Fruit fly (Drosophila melanogaster) whole organism, embryonic: ENCODE measurements around the gene CG7213.
A peak's percentile ranks its signal among the peaks of the same experiment; 100 is the strongest.

Source experiments
- ATbp ChIP-seq: fragments of 200-800 bp; sonication (Bioruptor generic); optimal IDR thresholded peaks from 2 replicates; lab custom pipeline; 2017; ENCODE audit warnings: missing biosample characterization, mild to moderate bottlenecking, missing genetic modification characterization, missing genetic modification reagents
- Atf6 ChIP-seq: fragments of 200-800 bp; sonication (Bioruptor generic); IDR thresholded peaks from 2 replicates; pipeline ENCODE4 v1.3.6; 2022; ENCODE audit warnings: missing biosample characterization, missing genetic modification characterization
- Bdp1 ChIP-seq: fragments of 200-800 bp; sonication (Bioruptor generic); optimal IDR thresholded peaks from 3 replicates; lab custom pipeline; 2016; ENCODE audit warnings: missing biosample characterization, missing genetic modification characterization
- Blimp-1 ChIP-seq: fragments of 200-800 bp; sonication (Bioruptor generic); optimal IDR thresholded peaks from 3 replicates; lab custom pipeline; 2018; ENCODE audit warnings: missing biosample characterization, missing genetic modification characterization, mild to moderate bottlenecking, moderate library complexity, missing genetic modification reagents
- CG10366 ChIP-seq: fragments of 200-800 bp; sonication (Bioruptor generic); IDR thresholded peaks from 2 replicates; pipeline ENCODE4 v1.3.6; 2022; ENCODE audit warnings: missing biosample characterization, missing genetic modification characterization
- CG11504 ChIP-seq: fragments of 200-800 bp; sonication (Bioruptor generic); optimal IDR thresholded peaks from 3 replicates; lab custom pipeline; 2019; ENCODE audit warnings: missing biosample characterization, mild to moderate bottlenecking, missing genetic modification characterization, moderate library complexity
- CG11560 ChIP-seq: fragments of 200-800 bp; sonication (Bioruptor generic); IDR thresholded peaks from 3 replicates; pipeline ENCODE4 v1.3.6; 2022; ENCODE audit warnings: missing biosample characterization, missing genetic modification characterization
- CG12071 ChIP-seq: fragments of 200-800 bp; sonication (Bioruptor generic); optimal IDR thresholded peaks from 3 replicates; lab custom pipeline; 2018; ENCODE audit warnings: missing biosample characterization, mild to moderate bottlenecking, missing genetic modification characterization
- CG12155 ChIP-seq: fragments of 200-800 bp; sonication (Bioruptor generic); optimal IDR thresholded peaks from 3 replicates; lab custom pipeline; 2016; ENCODE audit warnings: missing biosample characterization, missing genetic modification characterization
- CG12659 ChIP-seq: fragments of 200-800 bp; sonication (Bioruptor generic); optimal IDR thresholded peaks from 3 replicates; lab custom pipeline; 2017; ENCODE audit warnings: mild to moderate bottlenecking, missing biosample characterization, missing genetic modification reagents, missing genetic modification characterization
- CG13287 ChIP-seq: fragments of 200-800 bp; sonication (Bioruptor generic); IDR thresholded peaks from 2 replicates; pipeline ENCODE4 v1.3.6; 2022; ENCODE audit warnings: missing biosample characterization, missing genetic modification characterization; ENCODE audit not compliant: partially characterized antibody
- CG14014 ChIP-seq: fragments of 200-800 bp; sonication (Bioruptor generic); IDR thresholded peaks from 2 replicates; pipeline ENCODE4 v1.3.6; 2022; ENCODE audit warnings: missing biosample characterization, missing genetic modification characterization
- CG2129 ChIP-seq: fragments of 200-800 bp; sonication (Bioruptor generic); IDR thresholded peaks from 2 replicates; pipeline ENCODE4 v1.3.6; 2022; ENCODE audit warnings: missing biosample characterization, missing genetic modification characterization; ENCODE audit not compliant: partially characterized antibody
- CG2875 ChIP-seq: fragments of 200-800 bp; sonication (Bioruptor generic); optimal IDR thresholded peaks from 2 replicates; lab custom pipeline; 2017; ENCODE audit warnings: missing biosample characterization, mild to moderate bottlenecking, missing genetic modification characterization, missing genetic modification reagents
- CG30431 ChIP-seq: fragments of 200-800 bp; sonication (Bioruptor generic); optimal IDR thresholded peaks from 2 replicates; lab custom pipeline; 2017; ENCODE audit warnings: missing biosample characterization, missing genetic modification characterization
- CG4707 ChIP-seq: fragments of 200-800 bp; sonication (Bioruptor generic); optimal IDR thresholded peaks from 2 replicates; lab custom pipeline; 2018; ENCODE audit warnings: missing biosample characterization, mild to moderate bottlenecking, missing genetic modification characterization, moderate library complexity
- CG8281 ChIP-seq: fragments of 200-800 bp; sonication (Bioruptor generic); optimal IDR thresholded peaks from 2 replicates; lab custom pipeline; 2018; ENCODE audit warnings: missing biosample characterization, mild to moderate bottlenecking, missing genetic modification characterization, moderate library complexity
- CG8290 ChIP-seq, 3 experiments: fragments of 200-800 bp; sonication (Bioruptor generic); optimal IDR thresholded peaks; 2 replicates each; lab custom pipeline; 2016 to 2019; ENCODE audit warnings: missing biosample characterization in 3 of 3, missing genetic modification characterization in 3 of 3, mild to moderate bottlenecking in 2 of 3, moderate library complexity in 1 of 3
- Fer2 ChIP-seq: fragments of 200-800 bp; sonication (Bioruptor generic); optimal IDR thresholded peaks from 2 replicates; lab custom pipeline; 2018; ENCODE audit warnings: missing biosample characterization, mild to moderate bottlenecking, missing genetic modification characterization, moderate library complexity
- Gug ChIP-seq: fragments of 200-800 bp; sonication (Bioruptor generic); IDR thresholded peaks from 4 replicates; pipeline ENCODE4 v1.3.6; 2022; ENCODE audit warnings: missing biosample characterization, missing genetic modification characterization
- HmgZ ChIP-seq: fragments of 200-800 bp; sonication (Bioruptor generic); optimal IDR thresholded peaks from 2 replicates; lab custom pipeline; 2018; ENCODE audit warnings: missing biosample characterization, mild to moderate bottlenecking, missing genetic modification characterization
- Jarid2 ChIP-seq: fragments of 200-800 bp; sonication (Bioruptor generic); optimal IDR thresholded peaks from 3 replicates; lab custom pipeline; 2017; ENCODE audit warnings: mild to moderate bottlenecking, missing biosample characterization, missing genetic modification reagents, missing genetic modification characterization
- Lim3 ChIP-seq: fragments of 200-800 bp; sonication (Bioruptor generic); IDR thresholded peaks from 2 replicates; pipeline ENCODE4 v1.3.6; 2022; ENCODE audit warnings: missing biosample characterization, missing genetic modification characterization
- Lpt ChIP-seq: fragments of >200 bp; optimal IDR thresholded peaks from 2 replicates; lab custom pipeline; 2018; ENCODE audit warnings: missing biosample characterization, missing genetic modification characterization
- Med ChIP-seq: fragments of 200-800 bp; sonication (Bioruptor generic); peaks from one replicate; lab custom pipeline; 2016; ENCODE audit warnings: missing biosample characterization, missing genetic modification characterization, mild to moderate bottlenecking, inconsistent platforms, moderate library complexity
- NC2β ChIP-seq: fragments of 200-800 bp; sonication (Bioruptor generic); optimal IDR thresholded peaks from 2 replicates; lab custom pipeline; 2016; ENCODE audit warnings: missing biosample characterization, missing genetic modification characterization
- NFAT ChIP-seq: fragments of 200-800 bp; sonication (Bioruptor generic); IDR thresholded peaks from 2 replicates; pipeline ENCODE4 v1.3.6; 2022; ENCODE audit warnings: missing biosample characterization, missing genetic modification characterization
- NK7.1 ChIP-seq: fragments of 200-800 bp; sonication (Bioruptor generic); optimal IDR thresholded peaks from 3 replicates; lab custom pipeline; 2016; ENCODE audit warnings: missing biosample characterization, missing genetic modification characterization
- Scr ChIP-seq: fragments of 200-800 bp; sonication (Bioruptor generic); IDR thresholded peaks from 2 replicates; pipeline ENCODE4 v1.3.6; 2022; ENCODE audit warnings: missing biosample characterization, missing genetic modification characterization; ENCODE audit not compliant: partially characterized antibody
- Tbp ChIP-seq: fragments of >200 bp; optimal IDR thresholded peaks from 2 replicates; lab custom pipeline; 2018; ENCODE audit warnings: missing biosample characterization, missing genetic modification characterization
- abd-A ChIP-seq: fragments of 200-800 bp; sonication (Bioruptor generic); optimal IDR thresholded peaks from 3 replicates; lab custom pipeline; 2019; ENCODE audit warnings: missing biosample characterization, mild to moderate bottlenecking, missing genetic modification characterization, moderate library complexity
- ap ChIP-seq: fragments of 200-800 bp; sonication (Bioruptor generic); IDR thresholded peaks from 2 replicates; pipeline ENCODE4 v1.3.6; 2022; ENCODE audit warnings: missing biosample characterization, missing genetic modification characterization
- ci ChIP-seq: fragments of 200-800 bp; sonication (Bioruptor generic); IDR thresholded peaks from 3 replicates; pipeline ENCODE4 v1.3.6; 2022; ENCODE audit warnings: missing biosample characterization, missing genetic modification characterization
- croc ChIP-seq: fragments of 200-800 bp; sonication (Bioruptor generic); conservative IDR thresholded peaks from 3 replicates; pipeline ENCODE4 v1.3.6; 2022; ENCODE audit warnings: missing biosample characterization, missing genetic modification characterization
- dati ChIP-seq: fragments of 200-800 bp; sonication (Bioruptor generic); IDR thresholded peaks from 2 replicates; pipeline ENCODE4 v1.3.6; 2022; ENCODE audit warnings: missing biosample characterization, missing genetic modification characterization
- dmrt99B ChIP-seq: fragments of 200-800 bp; sonication (Bioruptor generic); optimal IDR thresholded peaks from 2 replicates; lab custom pipeline; 2018; ENCODE audit warnings: missing biosample characterization, mild to moderate bottlenecking, missing genetic modification characterization, moderate library complexity
- dpn ChIP-seq, 2 experiments: fragments of 200-800 bp; sonication (Bioruptor generic); optimal IDR thresholded peaks; 3 replicates each; lab custom pipeline; 2016; ENCODE audit warnings: missing biosample characterization in 2 of 2, missing genetic modification characterization in 2 of 2
- eve ChIP-seq, 2 experiments: fragments of >200 bp; optimal IDR thresholded peaks; 2 replicates each; lab custom pipeline; 2017; ENCODE audit warnings: missing biosample characterization in 2 of 2, missing genetic modification characterization in 2 of 2
- fru ChIP-seq: fragments of >200 bp; optimal IDR thresholded peaks from 2 replicates; lab custom pipeline; 2017
- gro ChIP-seq: fragments of 200-800 bp; sonication (Bioruptor generic); optimal IDR thresholded peaks from 2 replicates; lab custom pipeline; 2016; ENCODE audit warnings: missing biosample characterization, missing genetic modification characterization
- gt ChIP-seq: fragments of 200-800 bp; sonication (Bioruptor generic); IDR thresholded peaks from 2 replicates; pipeline ENCODE4 v1.3.6; 2022; ENCODE audit warnings: missing biosample characterization, missing genetic modification characterization
- jigr1 ChIP-seq: fragments of 200-800 bp; sonication (Bioruptor generic); IDR thresholded peaks from 3 replicates; pipeline ENCODE4 v1.3.6; 2022; ENCODE audit warnings: missing biosample characterization, missing genetic modification characterization
- lab ChIP-seq: fragments of 200-800 bp; sonication (Bioruptor generic); optimal IDR thresholded peaks from 3 replicates; lab custom pipeline; 2017; ENCODE audit warnings: missing biosample characterization, missing genetic modification characterization, mild to moderate bottlenecking, moderate library complexity, missing genetic modification reagents
- mirr ChIP-seq: fragments of 200-800 bp; sonication (Bioruptor generic); optimal IDR thresholded peaks from 3 replicates; lab custom pipeline; 2018; ENCODE audit warnings: missing biosample characterization, mild to moderate bottlenecking, missing genetic modification characterization
- nerfin-1 ChIP-seq: fragments of 200-800 bp; sonication (Bioruptor generic); optimal IDR thresholded peaks from 3 replicates; lab custom pipeline; 2019; ENCODE audit warnings: missing biosample characterization, mild to moderate bottlenecking, missing genetic modification characterization, moderate library complexity
- pita ChIP-seq: fragments of 200-800 bp; sonication (Bioruptor generic); optimal IDR thresholded peaks from 2 replicates; lab custom pipeline; 2017; ENCODE audit warnings: missing biosample characterization, mild to moderate bottlenecking, missing genetic modification characterization
- slbo ChIP-seq: fragments of 200-800 bp; sonication (Bioruptor generic); IDR thresholded peaks from 2 replicates; pipeline ENCODE4 v1.3.6; 2022; ENCODE audit warnings: missing biosample characterization, missing genetic modification characterization
- slp2 ChIP-seq: fragments of 200-800 bp; sonication (Bioruptor generic); optimal IDR thresholded peaks from 2 replicates; lab custom pipeline; 2016; ENCODE audit warnings: missing biosample characterization, missing genetic modification characterization
- sqz ChIP-seq: fragments of 200-800 bp; sonication (Bioruptor generic); optimal IDR thresholded peaks from 3 replicates; lab custom pipeline; 2018; ENCODE audit warnings: missing biosample characterization, mild to moderate bottlenecking, missing genetic modification characterization
- tup ChIP-seq: fragments of 200-800 bp; sonication (Bioruptor generic); optimal IDR thresholded peaks from 2 replicates; lab custom pipeline; 2016; ENCODE audit warnings: missing biosample characterization, mild to moderate bottlenecking, missing genetic modification characterization, moderate library complexity
- wdn ChIP-seq: fragments of 200-800 bp; sonication (Bioruptor generic); IDR thresholded peaks from 2 replicates; pipeline ENCODE4 v1.3.6; 2022; ENCODE audit warnings: missing biosample characterization, missing genetic modification characterization
- zfh1 ChIP-seq: fragments of 200-800 bp; sonication (Bioruptor generic); IDR thresholded peaks from 3 replicates; pipeline ENCODE4 v1.3.6; 2022; ENCODE audit warnings: missing biosample characterization, missing genetic modification characterization

Gene CG7213

dm6 chr3L:8240932-8241331 lies 531 bp upstream of the CG7213 start:
- TF ChIP-seq CG8281 (tag; lab: Kevin White, UChicago), result no peak
- no peak for TF ChIP-seq Atf6 (GFP tag; lab: Robert Waterston, UW)
- no peak for TF ChIP-seq CG11560 (tag; lab: Robert Waterston, UW)
- TF ChIP-seq jigr1 (GFP tag; lab: Robert Waterston, UW), result no peak
- no peak for TF ChIP-seq CG12155
- TF ChIP-seq nerfin-1 (tag; lab: Kevin White, UChicago), result peak; percentile 18
- no peak for TF ChIP-seq Jarid2
- no peak for TF ChIP-seq ci (GFP tag; lab: Robert Waterston, UW)
- no peak for TF ChIP-seq CG4707 (GFP tag; lab: Kevin White, UChicago)
- TF ChIP-seq Gug (GFP tag; lab: Robert Waterston, UW), result no peak
- TF ChIP-seq Bdp1 (GFP tag; lab: Kevin White, UChicago), result no peak
- TF ChIP-seq Tbp (GFP tag; lab: Kevin White, UChicago), result no peak
- no peak for TF ChIP-seq CG30431 (GFP tag; lab: Kevin White, UChicago)
- TF ChIP-seq Lpt (GFP tag; lab: Kevin White, UChicago), result no peak
- no peak for TF ChIP-seq CG12071 (GFP tag; lab: Kevin White, UChicago)
- TF ChIP-seq ap (GFP tag; lab: Robert Waterston, UW), result no peak
- no peak for TF ChIP-seq NC2β (GFP tag; lab: Kevin White, UChicago)
- TF ChIP-seq mirr (GFP tag; lab: Kevin White, UChicago), result no peak
- no peak for TF ChIP-seq CG2875
- TF ChIP-seq lab (GFP tag; lab: Kevin White, UChicago), result peak; percentile 1
- no peak for TF ChIP-seq dati
- TF ChIP-seq NK7.1, result no peak
- TF ChIP-seq wdn, result no peak
- no peak for TF ChIP-seq CG2129 (GFP tag; lab: Robert Waterston, UW)
- TF ChIP-seq tup (GFP tag; lab: Kevin White, UChicago), result no peak
- TF ChIP-seq CG11504 (tag; lab: Kevin White, UChicago), result no peak
- TF ChIP-seq Fer2 (tag; lab: Kevin White, UChicago), result no peak
- 0 out of 2 replicates have a peak, but pooled peaks have one; percentile 9 for TF ChIP-seq slbo (GFP tag; lab: Robert Waterston, UW)
- TF ChIP-seq CG14014 (GFP tag; lab: Robert Waterston, UW), result no peak
- no peak for TF ChIP-seq Blimp-1
- TF ChIP-seq CG13287 (GFP tag; lab: Robert Waterston, UW), result no peak
- TF ChIP-seq CG12659 (GFP tag; lab: Kevin White, UChicago), result no peak
- TF ChIP-seq CG10366, result no peak
- no peak for TF ChIP-seq sqz
- no peak for TF ChIP-seq Lim3 (GFP tag; lab: Robert Waterston, UW)
- TF ChIP-seq HmgZ (tag; lab: Kevin White, UChicago), result no peak
- no peak for TF ChIP-seq slp2 (GFP tag; lab: Kevin White, UChicago)
- no peak for TF ChIP-seq gro (GFP tag; lab: Kevin White, UChicago)
- no peak for TF ChIP-seq zfh1
- TF ChIP-seq dmrt99B (tag; lab: Kevin White, UChicago), result no peak
- no peak for TF ChIP-seq gt (GFP tag; lab: Robert Waterston, UW)
- no peak for TF ChIP-seq eve (GFP tag; optimal IDR thresholded peaks at IDR 0.05; lab: Kevin White, UChicago)
- no peak for TF ChIP-seq Scr (GFP tag; lab: Robert Waterston, UW)
- no peak for TF ChIP-seq dpn (GFP tag; optimal IDR thresholded peaks at IDR 0.05; lab: Kevin White, UChicago)
- no peak for TF ChIP-seq ATbp (GFP tag; lab: Kevin White, UChicago)
- TF ChIP-seq NFAT (GFP tag; lab: Robert Waterston, UW), result no peak
- TF ChIP-seq Med (GFP tag; lab: Kevin White, UChicago), result no peak
- peak; percentile 23 for TF ChIP-seq abd-A
- TF ChIP-seq CG8290 (GFP tag; optimal IDR thresholded peaks at IDR 0.05; lab: Kevin White, UChicago), result no peak
- no peak for TF ChIP-seq CG8290 (tag; optimal IDR thresholded peaks at IDR 0.05; lab: Kevin White, UChicago)
- TF ChIP-seq croc (GFP tag; lab: Robert Waterston, UW), result no peak
- no peak for TF ChIP-seq pita
- no peak for TF ChIP-seq fru (lab: Kevin White, UChicago)
